Fruit fly (Drosophila melanogaster) whole organism, embryonic: ENCODE results near the gene feo.

ENCODE experiments used
- Abd-B ChIP-seq: fragments of 200-800 bp; sonication (Bioruptor generic); optimal IDR thresholded peaks from 2 replicates; lab custom pipeline; 2018; ENCODE audit warnings: missing biosample characterization, mild to moderate bottlenecking, missing genetic modification characterization, moderate library complexity
- Bgb ChIP-seq: fragments of 200-800 bp; sonication (Bioruptor generic); IDR thresholded peaks from 2 replicates; pipeline ENCODE4 v1.3.6; 2022; ENCODE audit warnings: missing biosample characterization, missing genetic modification characterization; ENCODE audit not compliant: partially characterized antibody
- CG12155 ChIP-seq: fragments of 200-800 bp; sonication (Bioruptor generic); optimal IDR thresholded peaks from 3 replicates; lab custom pipeline; 2016; ENCODE audit warnings: missing biosample characterization, missing genetic modification characterization
- CG14710 ChIP-seq: fragments of 200-800 bp; sonication (Bioruptor generic); optimal IDR thresholded peaks from 3 replicates; lab custom pipeline; 2019; ENCODE audit warnings: missing biosample characterization, mild to moderate bottlenecking, missing genetic modification characterization, moderate library complexity
- CG1603 ChIP-seq: fragments of 200-800 bp; sonication (Bioruptor generic); optimal IDR thresholded peaks from 2 replicates; lab custom pipeline; 2019; ENCODE audit warnings: missing biosample characterization, mild to moderate bottlenecking, missing genetic modification characterization, moderate library complexity
- CG16813 ChIP-seq: fragments of 200-800 bp; sonication (Bioruptor generic); IDR thresholded peaks from 3 replicates; pipeline ENCODE4 v1.3.6; 2022; ENCODE audit warnings: missing biosample characterization, missing genetic modification characterization; ENCODE audit not compliant: partially characterized antibody
- CG16815 ChIP-seq: fragments of 200-800 bp; sonication (Bioruptor generic); optimal IDR thresholded peaks from 3 replicates; lab custom pipeline; 2017; ENCODE audit warnings: missing biosample characterization, mild to moderate bottlenecking, missing genetic modification characterization
- CG17186 ChIP-seq: fragments of 200-800 bp; sonication (Bioruptor generic); optimal IDR thresholded peaks from 3 replicates; lab custom pipeline; 2017; ENCODE audit warnings: missing biosample characterization, missing genetic modification reagents, missing genetic modification characterization
- CG18599 ChIP-seq: fragments of 200-800 bp; sonication (Bioruptor generic); optimal IDR thresholded peaks from 3 replicates; lab custom pipeline; 2017; ENCODE audit warnings: missing biosample characterization, missing genetic modification characterization, mild to moderate bottlenecking, moderate library complexity, missing genetic modification reagents
- CG2116 ChIP-seq: fragments of 200-800 bp; sonication (Bioruptor generic); optimal IDR thresholded peaks from 3 replicates; lab custom pipeline; 2018; ENCODE audit warnings: missing biosample characterization, mild to moderate bottlenecking, missing genetic modification characterization
- CG2129 ChIP-seq: fragments of 200-800 bp; sonication (Bioruptor generic); IDR thresholded peaks from 2 replicates; pipeline ENCODE4 v1.3.6; 2022; ENCODE audit warnings: missing biosample characterization, missing genetic modification characterization; ENCODE audit not compliant: partially characterized antibody
- CG30020 ChIP-seq: fragments of 200-800 bp; optimal IDR thresholded peaks from 2 replicates; lab custom pipeline; 2019; ENCODE audit warnings: missing biosample characterization, mild to moderate bottlenecking, missing genetic modification characterization, moderate library complexity
- CG33213 ChIP-seq: fragments of 200-800 bp; sonication (Bioruptor generic); optimal IDR thresholded peaks from 3 replicates; lab custom pipeline; 2016; ENCODE audit warnings: missing biosample characterization, missing genetic modification characterization
- CG4820 ChIP-seq: fragments of 200-800 bp; sonication (Bioruptor generic); optimal IDR thresholded peaks from 3 replicates; lab custom pipeline; 2016; ENCODE audit warnings: missing biosample characterization, missing genetic modification characterization
- CG7928 ChIP-seq: fragments of 200-800 bp; sonication (Bioruptor generic); optimal IDR thresholded peaks from 2 replicates; lab custom pipeline; 2017; ENCODE audit warnings: missing biosample characterization, mild to moderate bottlenecking, missing genetic modification characterization
- CG7987 ChIP-seq: fragments of 200-800 bp; sonication (Bioruptor generic); optimal IDR thresholded peaks from 2 replicates; lab custom pipeline; 2018; ENCODE audit warnings: missing biosample characterization, mild to moderate bottlenecking, missing genetic modification characterization, moderate library complexity
- CG8478 ChIP-seq: fragments of >200 bp; optimal IDR thresholded peaks from 2 replicates; lab custom pipeline; 2018
- CG9727 ChIP-seq: fragments of 200-800 bp; sonication (Bioruptor generic); optimal IDR thresholded peaks from 3 replicates; lab custom pipeline; 2017; ENCODE audit warnings: missing biosample characterization, mild to moderate bottlenecking, missing genetic modification characterization
- D19A ChIP-seq: fragments of 200-800 bp; optimal IDR thresholded peaks from 3 replicates; lab custom pipeline; 2019; ENCODE audit warnings: missing biosample characterization, mild to moderate bottlenecking, missing genetic modification characterization, moderate library complexity
- Dref ChIP-seq: fragments of 200-800 bp; sonication (Bioruptor generic); IDR thresholded peaks from 2 replicates; pipeline ENCODE4 v1.3.6; 2022; ENCODE audit warnings: missing biosample characterization, missing genetic modification characterization
- Elba2 ChIP-seq: fragments of 200-800 bp; sonication (Bioruptor generic); optimal IDR thresholded peaks from 3 replicates; lab custom pipeline; 2016; ENCODE audit warnings: missing biosample characterization, missing genetic modification characterization
- Ets97D ChIP-seq: fragments of 200-800 bp; sonication (Bioruptor generic); optimal IDR thresholded peaks from 3 replicates; lab custom pipeline; 2016; ENCODE audit warnings: missing biosample characterization, missing genetic modification characterization
- GATAe ChIP-seq: fragments of 200-800 bp; sonication (Bioruptor generic); conservative IDR thresholded peaks from 2 replicates; pipeline ENCODE4 v1.3.6; 2022; ENCODE audit warnings: missing biosample characterization, missing genetic modification characterization
- MBD-R2 ChIP-seq: fragments of 200-800 bp; sonication (Bioruptor generic); IDR thresholded peaks from 2 replicates; pipeline ENCODE4 v1.3.6; 2022; ENCODE audit warnings: missing biosample characterization, missing genetic modification characterization
- MESR4 ChIP-seq: fragments of 200-800 bp; sonication (Bioruptor generic); optimal IDR thresholded peaks from 2 replicates; lab custom pipeline; 2018; ENCODE audit warnings: missing biosample characterization, mild to moderate bottlenecking, missing genetic modification characterization, moderate library complexity
- Med ChIP-seq: fragments of 200-800 bp; sonication (Bioruptor generic); peaks from one replicate; lab custom pipeline; 2016; ENCODE audit warnings: missing biosample characterization, missing genetic modification characterization, mild to moderate bottlenecking, inconsistent platforms, moderate library complexity
- NC2α ChIP-seq: fragments of 200-800 bp; sonication (Bioruptor generic); optimal IDR thresholded peaks from 2 replicates; lab custom pipeline; 2016; ENCODE audit warnings: missing biosample characterization, missing genetic modification characterization
- Opbp ChIP-seq: fragments of 200-800 bp; sonication (Bioruptor generic); IDR thresholded peaks from 3 replicates; pipeline ENCODE4 v1.3.6; 2022; ENCODE audit warnings: missing biosample characterization, missing genetic modification characterization; ENCODE audit not compliant: partially characterized antibody
- Optix ChIP-seq: fragments of 200-800 bp; sonication (Bioruptor generic); IDR thresholded peaks from 3 replicates; pipeline ENCODE4 v1.3.6; 2022; ENCODE audit warnings: missing biosample characterization, missing genetic modification characterization
- Scr ChIP-seq: fragments of 200-800 bp; sonication (Bioruptor generic); IDR thresholded peaks from 2 replicates; pipeline ENCODE4 v1.3.6; 2022; ENCODE audit warnings: missing biosample characterization, missing genetic modification characterization; ENCODE audit not compliant: partially characterized antibody
- YL-1 ChIP-seq: fragments of 200-800 bp; sonication (Bioruptor generic); optimal IDR thresholded peaks from 3 replicates; lab custom pipeline; 2017; ENCODE audit warnings: missing biosample characterization, mild to moderate bottlenecking, missing genetic modification characterization
- crp ChIP-seq, 2 experiments: fragments of 200-800 bp; sonication (Bioruptor generic); optimal IDR thresholded peaks; 2 replicates in 1 of 2; 3 replicates in 1 of 2; lab custom pipeline; 2017; ENCODE audit warnings: missing biosample characterization in 2 of 2, missing genetic modification characterization in 2 of 2, mild to moderate bottlenecking in 1 of 2, moderate library complexity in 1 of 2
- dan ChIP-seq: fragments of 200-800 bp; sonication (Bioruptor generic); IDR thresholded peaks from 2 replicates; pipeline ENCODE4 v1.3.6; 2022; ENCODE audit warnings: missing biosample characterization, missing genetic modification characterization
- esg ChIP-seq: fragments of 200-800 bp; sonication (Bioruptor generic); conservative IDR thresholded peaks from 2 replicates; pipeline ENCODE4 v1.3.6; 2022; ENCODE audit warnings: missing biosample characterization, missing genetic modification characterization
- gfzf ChIP-seq: fragments of 200-800 bp; sonication (Bioruptor generic); optimal IDR thresholded peaks from 2 replicates; lab custom pipeline; 2016; ENCODE audit warnings: missing biosample characterization, mild to moderate bottlenecking, missing genetic modification characterization, moderate library complexity
- inv ChIP-seq: fragments of 200-800 bp; sonication (Bioruptor generic); IDR thresholded peaks from 2 replicates; pipeline ENCODE4 v1.3.6; 2022; ENCODE audit warnings: missing biosample characterization, missing genetic modification characterization; ENCODE audit not compliant: partially characterized antibody
- lab ChIP-seq: fragments of 200-800 bp; sonication (Bioruptor generic); optimal IDR thresholded peaks from 3 replicates; lab custom pipeline; 2017; ENCODE audit warnings: missing biosample characterization, missing genetic modification characterization, mild to moderate bottlenecking, moderate library complexity, missing genetic modification reagents
- nmo ChIP-seq: fragments of 200-800 bp; sonication (Bioruptor generic); optimal IDR thresholded peaks from 2 replicates; lab custom pipeline; 2018; ENCODE audit warnings: missing biosample characterization, mild to moderate bottlenecking, missing genetic modification characterization, moderate library complexity
- onecut ChIP-seq: fragments of 200-800 bp; sonication (Bioruptor generic); IDR thresholded peaks from 2 replicates; pipeline ENCODE4 v1.3.6; 2022; ENCODE audit warnings: missing biosample characterization, missing genetic modification characterization
- pzg ChIP-seq: fragments of 200-800 bp; sonication (Bioruptor generic); optimal IDR thresholded peaks from 3 replicates; lab custom pipeline; 2018; ENCODE audit warnings: missing biosample characterization, mild to moderate bottlenecking, missing genetic modification characterization, moderate library complexity
- shn ChIP-seq: fragments of 200-800 bp; sonication (Bioruptor generic); optimal IDR thresholded peaks from 3 replicates; lab custom pipeline; 2016; ENCODE audit warnings: missing biosample characterization, missing genetic modification characterization
- slbo ChIP-seq: fragments of 200-800 bp; sonication (Bioruptor generic); IDR thresholded peaks from 2 replicates; pipeline ENCODE4 v1.3.6; 2022; ENCODE audit warnings: missing biosample characterization, missing genetic modification characterization
- stwl ChIP-seq: fragments of 200-800 bp; sonication (Bioruptor generic); optimal IDR thresholded peaks from 3 replicates; lab custom pipeline; 2018; ENCODE audit warnings: missing biosample characterization, mild to moderate bottlenecking, missing genetic modification characterization, moderate library complexity
- tap ChIP-seq: fragments of 200-800 bp; optimal IDR thresholded peaks from 3 replicates; lab custom pipeline; 2019; ENCODE audit warnings: missing biosample characterization, mild to moderate bottlenecking, missing genetic modification characterization, moderate library complexity
- trem ChIP-seq: fragments of 200-800 bp; optimal IDR thresholded peaks from 3 replicates; lab custom pipeline; 2019; ENCODE audit warnings: missing biosample characterization, mild to moderate bottlenecking, missing genetic modification characterization, moderate library complexity
- unc-4 ChIP-seq: fragments of 200-800 bp; sonication (Bioruptor generic); IDR thresholded peaks from 2 replicates; pipeline ENCODE4 v1.3.6; 2022; ENCODE audit warnings: missing biosample characterization, missing genetic modification characterization; ENCODE audit not compliant: partially characterized antibody

feo gene

DNA sequence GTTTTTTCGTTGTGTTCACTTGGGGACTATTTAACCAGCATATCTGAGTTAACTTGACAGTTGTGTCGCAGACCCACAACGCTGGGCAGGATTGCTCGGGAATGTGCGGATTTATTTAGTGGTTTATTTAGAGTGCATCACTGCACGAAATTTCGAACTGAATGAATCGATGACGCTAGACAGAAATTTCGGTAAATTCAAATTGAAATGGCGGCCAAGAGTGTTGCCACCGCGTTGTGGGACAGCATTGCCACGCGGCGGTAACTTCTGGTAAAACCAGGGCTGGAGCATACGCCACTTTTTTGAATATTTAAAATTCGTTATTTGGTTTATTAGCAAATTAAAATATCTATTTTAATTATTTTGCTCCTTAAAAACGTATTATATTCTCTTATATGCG, at the start of gene feo (continued):
- TF ChIP-seq MESR4 (peak; percentile 54), CG7987 (GFP tag; lab: Kevin White, UChicago) (no peak), Opbp (GFP tag; lab: Robert Waterston, UW) (no peak; the same call in 2 of the 3 replicates), CG33213 (GFP tag; lab: Kevin White, UChicago) (no peak), MBD-R2 (GFP tag; lab: Robert Waterston, UW) (peak; percentile 37; the same call in 1 of the 2 replicates), stwl (tag; lab: Kevin White, UChicago) (peak; percentile 39), CG8478 (no peak), Ets97D (peak; percentile 30), Elba2 (GFP tag; lab: Kevin White, UChicago) (peak; percentile 9), CG7928 (GFP tag; lab: Kevin White, UChicago) (peak; percentile 92), GATAe (no peak), pzg (peak; percentile 78), dan (GFP tag; lab: Robert Waterston, UW) (no peak), shn (GFP tag; lab: Kevin White, UChicago) (no peak), YL-1 (GFP tag; lab: Kevin White, UChicago) (peak; percentile 63), CG30020 (tag; lab: Kevin White, UChicago) (peak; percentile 12), nmo (peak; percentile 11), gfzf (GFP tag; lab: Kevin White, UChicago) (peak; percentile 25), Bgb (GFP tag; lab: Robert Waterston, UW) (peak; percentile 40; the same call in 1 of the 2 replicates), NC2α (no peak), CG2116 (GFP tag; lab: Kevin White, UChicago) (peak; percentile 67), trem (tag; lab: Kevin White, UChicago) (peak; percentile 42), CG9727 (GFP tag; lab: Kevin White, UChicago) (no peak), CG14710 (tag; lab: Kevin White, UChicago) (peak; percentile 70), Scr (GFP tag; lab: Robert Waterston, UW) (0 out of 2 replicates have a peak, but pooled peaks have one; percentile 20), CG1603 (peak; percentile 71)

DNA sequence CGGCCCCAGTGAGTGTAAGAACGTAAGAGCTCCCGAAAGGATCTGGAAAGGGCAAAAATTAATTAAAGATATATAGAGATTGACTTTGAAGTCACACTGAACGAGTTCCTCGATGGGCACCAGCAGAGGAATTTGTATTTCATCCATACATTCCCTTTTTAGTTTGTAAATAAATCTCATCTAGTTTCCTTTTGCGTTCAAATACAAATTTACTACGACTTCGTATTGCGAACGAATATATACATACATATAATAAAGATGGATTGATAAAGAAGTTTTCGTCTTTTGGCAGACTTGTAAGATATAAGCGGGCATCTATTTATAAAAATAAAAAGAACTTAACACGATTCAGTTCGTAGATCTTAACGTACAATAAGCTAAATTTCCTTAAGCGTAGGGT, 45.0 kb upstream of the feo start, which contains the start of gene CG15208:
CG15208 (plus strand) TSS at position 301 of the 400 bp plus-strand sequence.
- TF ChIP-seq Optix (GFP tag; lab: Robert Waterston, UW): no peak
- 0 out of 2 replicates have a peak, but pooled peaks have one; percentile 1 for TF ChIP-seq unc-4
- TF ChIP-seq inv (GFP tag; lab: Robert Waterston, UW): no peak
- no peak for TF ChIP-seq tap (tag; lab: Kevin White, UChicago)
- no peak for TF ChIP-seq onecut (GFP tag; lab: Robert Waterston, UW)

DNA sequence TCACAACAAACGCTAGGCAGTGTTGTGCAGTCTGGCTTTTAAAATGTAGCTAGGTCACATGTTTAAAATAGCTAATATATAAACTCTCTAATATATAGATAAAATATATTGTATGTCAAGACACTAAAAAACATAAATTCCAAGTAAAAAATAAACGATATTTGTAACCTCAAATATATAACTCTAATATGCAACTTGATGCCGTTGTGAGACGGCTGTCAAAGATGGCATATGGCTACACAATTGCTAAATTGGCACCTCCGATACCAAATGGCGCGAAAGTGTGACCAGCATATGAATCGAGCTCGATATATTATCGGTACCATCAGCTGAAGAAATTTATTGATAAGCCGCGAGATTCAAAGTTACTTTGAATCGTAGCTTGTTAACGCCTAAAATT, 44.6 kb upstream of the feo start, which contains the start of gene CG1582:
CG1582 (minus strand) TSS at position 71 of the 400 bp plus-strand sequence.
- peak; percentile 10; the same call in 1 of the 2 replicates for TF ChIP-seq slbo (GFP tag; lab: Robert Waterston, UW)
- TF ChIP-seq esg (GFP tag; lab: Robert Waterston, UW): no peak
- no peak for TF ChIP-seq CG18599 (GFP tag; lab: Kevin White, UChicago)
- TF ChIP-seq CG17186: peak; percentile 91
- 0 out of 3 replicates have a peak, but pooled peaks have one; percentile 42 for TF ChIP-seq CG16813 (GFP tag; lab: Robert Waterston, UW)
- TF ChIP-seq pzg: peak; percentile 52
- peak; percentile 70 for TF ChIP-seq Dref (GFP tag; lab: Robert Waterston, UW)
- peak; percentile 10 for TF ChIP-seq lab (GFP tag; lab: Kevin White, UChicago)
- TF ChIP-seq nmo: peak; percentile 62
- TF ChIP-seq CG4820 (GFP tag; lab: Kevin White, UChicago): peak; percentile 13
- peak; percentile 6 for TF ChIP-seq CG12155 (GFP tag; lab: Kevin White, UChicago)
- TF ChIP-seq CG2129 (GFP tag; lab: Robert Waterston, UW): no peak
- TF ChIP-seq Abd-B (GFP tag; lab: Kevin White, UChicago): peak; percentile 13
- no peak for TF ChIP-seq Bgb (GFP tag; lab: Robert Waterston, UW)
- TF ChIP-seq CG30020 (tag; lab: Kevin White, UChicago): peak; percentile 32
- TF ChIP-seq YL-1 (GFP tag; lab: Kevin White, UChicago): peak; percentile 14
- peak; percentile 4 for TF ChIP-seq D19A (tag; lab: Kevin White, UChicago)
- peak; percentile 51 for TF ChIP-seq Med (GFP tag; lab: Kevin White, UChicago)
- peak; percentile 22 to 83 for TF ChIP-seq crp (GFP tag; optimal IDR thresholded peaks at IDR 0.05; lab: Kevin White, UChicago)
- no peak for TF ChIP-seq CG16815 (GFP tag; lab: Kevin White, UChicago)
